Worm (Caenorhabditis elegans): Measurements from ENCODE around the gene M04B2.7.

The M04B2.7 gene

ce11 chrIV:11583906-11584378 lies 35.4 kb upstream of the M04B2.7 start, which contains the start of gene F12F6.1 (continued):
- TF ChIP-seq Y48G9A.11 (GFP tag; IDR thresholded peaks at IDR 0.05) (0 out of 2 replicates have a peak, but pooled peaks have one; percentile 44), spr-3 (GFP tag; optimal IDR thresholded peaks at IDR 0.05) (no peak), set-16 (GFP tag; IDR thresholded peaks at IDR 0.05) (peak; percentile 95), zip-2 (tag; optimal IDR thresholded peaks at IDR 0.05) (no peak), fkh-10 (GFP tag; optimal IDR thresholded peaks at IDR 0.05) (no peak), nhr-28 (tag; optimal IDR thresholded peaks at IDR 0.05) (no peak), vab-7 (GFP tag; IDR thresholded peaks at IDR 0.05) (no peak), php-3 (GFP tag; IDR thresholded peaks at IDR 0.05) (no peak), ceh-20 (GFP tag; IDR thresholded peaks at IDR 0.05) (0 out of 2 replicates have a peak, but pooled peaks have one; percentile 42), ctbp-1 (GFP tag; IDR thresholded peaks at IDR 0.05) (no peak), F37D6.2 (tag; optimal IDR thresholded peaks at IDR 0.05) (peak; percentile 33), hlh-30 (tag; optimal IDR thresholded peaks at IDR 0.05; ENCODE audit: insufficient read depth) (peak; percentile 60), mxl-2 (GFP tag; conservative IDR thresholded peaks at IDR 0.05) (no peak), lim-7 (GFP tag; IDR thresholded peaks at IDR 0.05) (no peak), ceh-44 (GFP tag; IDR thresholded peaks at IDR 0.05) (0 out of 2 replicates have a peak, but pooled peaks have one; percentile 14), duxl-1 (tag; optimal IDR thresholded peaks at IDR 0.05; ENCODE audit: poor library complexity) (no peak), lin-13 (GFP tag; optimal IDR thresholded peaks at IDR 0.05) (no peak), pqm-1 (tag; optimal IDR thresholded peaks at IDR 0.05) (no peak), ZK546.5 (tag; optimal IDR thresholded peaks at IDR 0.05) (no peak), ces-1 (GFP tag; optimal IDR thresholded peaks at IDR 0.05) (no peak), daf-8 (GFP tag; IDR thresholded peaks at IDR 0.05) (no peak), lin-1 (GFP tag; IDR thresholded peaks at IDR 0.05) (no peak), zfp-3 (GFP tag; conservative IDR thresholded peaks at IDR 0.05) (no peak), egl-43 (GFP tag; IDR thresholded peaks at IDR 0.05) (peak; percentile 84), hlh-11 (tag; optimal IDR thresholded peaks at IDR 0.05) (peak; percentile 48)

- TF ChIP-seq aha-1 (tag) (peak; percentile 12), ctbp-1 (GFP tag; IDR thresholded peaks at IDR 0.05) (no peak), nhr-11 (tag; optimal IDR thresholded peaks at IDR 0.05) (no peak), egl-43 (GFP tag; IDR thresholded peaks at IDR 0.05) (0 out of 2 replicates have a peak, but pooled peaks have one; percentile 24), set-16 (GFP tag; IDR thresholded peaks at IDR 0.05) (peak; percentile 84), dve-1 (tag; optimal IDR thresholded peaks at IDR 0.05; ENCODE audit: insufficient read depth) (peak; percentile 41), pqm-1 (tag; optimal IDR thresholded peaks at IDR 0.05) (peak; percentile 78), aly-2 (tag; optimal IDR thresholded peaks at IDR 0.05) (no peak), ZK337.2 (GFP tag; IDR thresholded peaks at IDR 0.05) (no peak), duxl-1 (tag; optimal IDR thresholded peaks at IDR 0.05; ENCODE audit: poor library complexity) (no peak), nhr-28 (tag; optimal IDR thresholded peaks at IDR 0.05) (peak; percentile 58), hlh-11 (tag; optimal IDR thresholded peaks at IDR 0.05) (peak; percentile 9), daf-16 (GFP tag; optimal IDR thresholded peaks at IDR 0.05) (peak in 1 of 2 experiments; percentile 2), daf-16 (tag; optimal IDR thresholded peaks at IDR 0.05) (peak; percentile 68), lin-13 (GFP tag; optimal IDR thresholded peaks at IDR 0.05) (no peak)
Measured at ce11 chrIV:11582450-11583166, 34.0 kb upstream of the M04B2.7 start.

ce11 chrIV:11578492-11578891 lies 29.9 kb upstream of the M04B2.7 start, which contains the start of gene rib-1:
TSS of gene rib-1 (plus strand) at chrIV:11578792.
- TF ChIP-seq F37D6.2 (tag; optimal IDR thresholded peaks at IDR 0.05) (no peak), nhr-77 (tag; optimal IDR thresholded peaks at IDR 0.05) (no peak), mdl-1 (tag; optimal IDR thresholded peaks at IDR 0.05) (no peak), egl-43 (GFP tag; IDR thresholded peaks at IDR 0.05) (no peak), rbr-2 (tag; optimal IDR thresholded peaks at IDR 0.05) (no peak), nhr-6 (tag; optimal IDR thresholded peaks at IDR 0.05) (no peak), nhr-102 (tag; optimal IDR thresholded peaks at IDR 0.05) (no peak), mxl-2 (GFP tag; conservative IDR thresholded peaks at IDR 0.05) (no peak), lin-1 (GFP tag; IDR thresholded peaks at IDR 0.05) (no peak), vab-7 (GFP tag; IDR thresholded peaks at IDR 0.05) (no peak), daf-8 (GFP tag; IDR thresholded peaks at IDR 0.05) (no peak), madf-5 (GFP tag; IDR thresholded peaks at IDR 0.05) (no peak), daf-19 (GFP tag; conservative IDR thresholded peaks at IDR 0.05) (no peak), T26A8.4 (GFP tag; IDR thresholded peaks at IDR 0.05) (no peak), tra-1 (GFP tag; IDR thresholded peaks at IDR 0.05) (no peak), sdz-12 (GFP tag; optimal IDR thresholded peaks at IDR 0.05) (no peak), snpc-1.2 (GFP tag; IDR thresholded peaks at IDR 0.05) (no peak)
